Fruit fly (Drosophila melanogaster) whole organism: ENCODE data around the gene sicily.

Source experiments
- CG8478 ChIP-seq: fragments of >200 bp; optimal IDR thresholded peaks from 2 replicates; lab custom pipeline; 2018; ENCODE audit warnings: inconsistent platforms
- EcR ChIP-seq, 2 experiments: fragments of >200 bp; optimal IDR thresholded peaks; 2 replicates each; lab custom pipeline; 2017; ENCODE audit warnings: missing biosample characterization in 2 of 2, missing genetic modification characterization in 2 of 2, missing genetic modification reagents in 2 of 2
- pan ChIP-seq: fragments of >200 bp; optimal IDR thresholded peaks from 2 replicates; lab custom pipeline; 2017
- psq ChIP-seq: fragments of >200 bp; optimal IDR thresholded peaks from 2 replicates; lab custom pipeline; 2017

DNA sequence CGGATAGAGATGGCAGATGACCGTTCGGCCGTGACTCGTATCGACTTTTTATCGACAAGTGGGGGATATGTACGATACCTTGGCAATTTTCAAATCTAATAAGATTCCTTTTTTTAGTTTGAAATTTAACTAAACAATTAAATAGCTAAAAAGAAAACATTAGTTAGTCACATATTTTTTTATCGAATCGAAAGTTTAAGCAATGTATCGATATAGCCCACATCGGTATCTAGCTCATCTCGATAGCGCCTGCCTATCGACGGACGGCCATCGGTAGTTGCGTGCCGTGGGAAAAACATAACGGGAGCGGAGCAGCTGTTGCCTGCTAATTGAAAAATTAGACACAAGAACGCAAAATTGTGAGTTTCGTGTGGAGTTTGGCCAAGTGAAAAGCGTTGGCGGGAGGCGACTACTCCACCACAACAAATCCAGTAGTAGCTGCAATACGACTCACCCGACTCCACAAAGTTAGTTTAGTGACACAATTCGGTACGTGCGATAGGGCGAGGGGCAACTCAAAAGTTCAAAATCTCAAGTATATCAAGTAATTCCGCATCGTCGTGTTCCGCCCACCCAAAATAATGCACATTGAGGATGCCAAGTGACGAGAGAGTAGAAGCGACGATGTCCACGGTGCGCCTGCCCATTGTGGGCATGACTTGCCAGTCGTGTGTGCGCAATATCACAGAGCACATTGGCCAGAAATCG is 36.6 kb upstream of the sicily start, which contains the start of the genes CG10347 and ATP7:
- TF ChIP-seq psq (lab: Kevin White, UChicago) (no peak), pan (no peak), CG8478 (no peak), EcR (GFP tag; optimal IDR thresholded peaks at IDR 0.05; lab: Kevin White, UChicago) (no peak)
